Worm (Caenorhabditis elegans): ENCODE results near the gene F16G10.2.

Gene F16G10.2

DNA sequence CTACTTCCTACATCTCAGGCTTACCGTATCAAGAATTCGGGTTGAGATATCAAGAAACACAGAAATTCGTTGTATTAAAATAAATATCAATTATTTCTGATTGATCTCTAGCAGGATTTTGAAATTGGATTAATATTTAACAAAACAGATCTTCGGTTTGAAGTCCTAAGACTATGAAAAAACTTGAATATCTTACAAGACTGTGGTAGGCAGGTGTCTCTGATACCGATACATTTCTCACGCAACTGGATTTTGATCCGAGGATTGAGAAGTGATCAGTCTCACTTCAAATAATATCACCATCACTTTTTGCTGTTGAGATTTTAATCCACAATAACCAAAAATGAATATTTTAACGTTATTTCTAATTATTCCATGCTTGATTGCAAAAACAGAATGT, 28.4 kb upstream of the F16G10.2 start, which contains the start of gene F43C11.4:
F43C11.4 (plus strand) TSS at position 301 of the 400 bp plus-strand sequence.
- TF ChIP-seq hpl-2 (GFP tag; optimal IDR thresholded peaks at IDR 0.05), result no peak
- TF ChIP-seq nhr-76 (tag; optimal IDR thresholded peaks at IDR 0.05), result no peak
- TF ChIP-seq tlp-1 (tag; optimal IDR thresholded peaks at IDR 0.05), result no peak
- no peak for TF ChIP-seq lin-13 (GFP tag; optimal IDR thresholded peaks at IDR 0.05)
- TF ChIP-seq sptf-1 (tag; optimal IDR thresholded peaks at IDR 0.05), result no peak
- TF ChIP-seq blmp-1 (tag; optimal IDR thresholded peaks at IDR 0.05), result no peak
- TF ChIP-seq ztf-4 (tag; optimal IDR thresholded peaks at IDR 0.05), result no peak
- TF ChIP-seq egl-13 (tag; optimal IDR thresholded peaks at IDR 0.05), result no peak
- TF ChIP-seq lir-3 (tag; optimal IDR thresholded peaks at IDR 0.05; ENCODE audit: poor library complexity), result no peak
- TF ChIP-seq ceh-82 (tag; optimal IDR thresholded peaks at IDR 0.05), result no peak
- no peak for TF ChIP-seq sup-37 (GFP tag; optimal IDR thresholded peaks at IDR 0.05)
- no peak for TF ChIP-seq unc-62 (GFP tag; optimal IDR thresholded peaks at IDR 0.05)
- TF ChIP-seq lsy-2 (tag; optimal IDR thresholded peaks at IDR 0.05), result no peak
- TF ChIP-seq skn-1 (tag; optimal IDR thresholded peaks at IDR 0.05), result no peak
- no peak for TF ChIP-seq F16B12.6 (tag; optimal IDR thresholded peaks at IDR 0.05)
- TF ChIP-seq ceh-63 (GFP tag; optimal IDR thresholded peaks at IDR 0.05), result no peak
- no peak for TF ChIP-seq elt-2 (tag; optimal IDR thresholded peaks at IDR 0.05)

- TF ChIP-seq nhr-12 (tag; optimal IDR thresholded peaks at IDR 0.05) (no peak), nhr-47 (tag; optimal IDR thresholded peaks at IDR 0.05) (no peak), nhr-237 (tag; optimal IDR thresholded peaks at IDR 0.05) (no peak), lin-13 (GFP tag; optimal IDR thresholded peaks at IDR 0.05) (no peak), pag-3 (tag; optimal IDR thresholded peaks at IDR 0.05; ENCODE audit: borderline replicate concordance, insufficient read depth) (no peak), fkh-10 (GFP tag; optimal IDR thresholded peaks at IDR 0.05) (no peak), F16B12.6 (tag; optimal IDR thresholded peaks at IDR 0.05) (no peak), lir-3 (tag; optimal IDR thresholded peaks at IDR 0.05; ENCODE audit: poor library complexity) (no peak), alr-1 (tag; optimal IDR thresholded peaks at IDR 0.05; ENCODE audit: borderline replicate concordance) (no peak), nhr-76 (tag; optimal IDR thresholded peaks at IDR 0.05) (no peak), pax-3 (tag; optimal IDR thresholded peaks at IDR 0.05) (no peak), unc-130 (tag; optimal IDR thresholded peaks at IDR 0.05) (no peak), dpl-1 (GFP tag; optimal IDR thresholded peaks at IDR 0.05) (no peak), Y116A8C.19 (tag; optimal IDR thresholded peaks at IDR 0.05; ENCODE audit: borderline replicate concordance) (no peak), blmp-1 (tag; optimal IDR thresholded peaks at IDR 0.05) (no peak), nhr-90 (tag; optimal IDR thresholded peaks at IDR 0.05; ENCODE audit: poor library complexity) (no peak), skn-1 (tag; optimal IDR thresholded peaks at IDR 0.05) (no peak), nhr-28 (tag; optimal IDR thresholded peaks at IDR 0.05) (no peak), nhr-20 (tag; optimal IDR thresholded peaks at IDR 0.05) (no peak), irx-1 (tag; optimal IDR thresholded peaks at IDR 0.05) (no peak)
Measured at ce11 chrII:2352546-2352945, 22.5 kb upstream of the F16G10.2 start, which contains the start of gene F43C11.10. Gene F43C11.10, minus strand, starts transcription at chrII:2352646.

DNA sequence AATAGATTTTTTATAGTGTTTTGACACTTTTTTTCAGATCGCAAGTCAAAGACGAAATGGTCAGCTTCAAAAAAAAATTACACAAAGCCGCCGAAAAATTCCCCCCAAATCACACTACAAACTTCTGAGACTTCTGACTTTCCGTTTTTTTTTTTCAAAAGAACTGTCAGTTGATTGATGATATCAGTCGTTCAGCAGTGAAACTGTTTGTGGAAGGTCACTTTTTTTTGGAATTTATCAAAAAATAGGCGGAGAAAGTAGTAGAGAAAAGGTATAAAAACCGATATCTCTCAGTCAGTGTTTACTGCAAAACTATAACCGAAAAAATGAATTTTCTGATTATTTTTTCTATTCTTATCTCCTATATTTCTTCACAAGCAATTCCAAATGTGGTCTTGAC, 22.1 kb upstream of the F16G10.2 start, which contains the start of gene F43C11.3:
F43C11.3 (plus strand) TSS at position 301 of the 400 bp plus-strand sequence.
- TF ChIP-seq nhr-20 (tag; optimal IDR thresholded peaks at IDR 0.05) (no peak), skn-1 (tag; optimal IDR thresholded peaks at IDR 0.05) (no peak), nhr-28 (tag; optimal IDR thresholded peaks at IDR 0.05) (no peak)

DNA sequence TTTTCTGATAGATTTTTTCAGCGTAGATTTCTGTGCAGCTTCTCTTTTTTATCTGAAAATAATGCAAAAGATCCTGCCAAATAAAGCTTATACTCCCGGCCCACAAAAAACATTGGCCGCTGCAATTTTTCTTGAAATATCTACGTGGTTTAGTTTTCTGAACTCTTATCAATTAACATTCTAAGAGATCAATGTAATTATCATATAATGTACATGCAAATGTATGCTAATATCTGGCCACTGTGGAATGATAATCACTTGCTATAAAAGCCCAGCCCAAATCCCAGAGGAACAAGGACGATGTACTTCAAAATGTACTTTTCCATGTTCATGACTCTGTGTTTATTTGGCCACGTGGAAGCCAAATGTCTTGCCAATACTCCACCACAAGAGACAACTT, 20.6 kb upstream of the F16G10.2 start, which contains the start of gene F43C11.2:
F43C11.2 (plus strand) TSS at position 301 of the 400 bp plus-strand sequence.
- TF ChIP-seq C16A3.4 (tag; optimal IDR thresholded peaks at IDR 0.05) (no peak), skn-1 (tag; optimal IDR thresholded peaks at IDR 0.05) (no peak), fkh-4 (tag; optimal IDR thresholded peaks at IDR 0.05; ENCODE audit: borderline replicate concordance) (no peak), isw-1 (GFP tag; IDR thresholded peaks at IDR 0.05) (no peak), sptf-1 (tag; optimal IDR thresholded peaks at IDR 0.05) (no peak), zip-4 (GFP tag; optimal IDR thresholded peaks at IDR 0.05) (no peak), egl-13 (tag; optimal IDR thresholded peaks at IDR 0.05) (no peak), ama-1 (optimal IDR thresholded peaks at IDR 0.05) (no peak), zag-1 (tag; optimal IDR thresholded peaks at IDR 0.05) (no peak), dsc-1 (tag; optimal IDR thresholded peaks at IDR 0.05) (no peak), lin-13 (GFP tag; optimal IDR thresholded peaks at IDR 0.05) (no peak), nhr-90 (tag; optimal IDR thresholded peaks at IDR 0.05; ENCODE audit: poor library complexity) (no peak), ceh-82 (tag; optimal IDR thresholded peaks at IDR 0.05) (no peak), unc-130 (tag; optimal IDR thresholded peaks at IDR 0.05) (no peak), grh-1 (GFP tag; IDR thresholded peaks at IDR 0.05) (no peak)

All from whole organism, L1 larva.